Fruit fly (Drosophila melanogaster) whole organism, embryonic: ENCODE data around the gene CG32639.
A peak's percentile ranks its signal among the peaks of the same experiment; 100 is the strongest.

Experiments
- Asciz ChIP-seq: fragments of 200-800 bp; sonication (Bioruptor generic); optimal IDR thresholded peaks from 2 replicates; lab custom pipeline; 2017; ENCODE audit warnings: missing biosample characterization, mild to moderate bottlenecking, missing genetic modification characterization, missing genetic modification reagents
- Atf-2 ChIP-seq: fragments of 200-800 bp; sonication (Bioruptor generic); optimal IDR thresholded peaks from 2 replicates; lab custom pipeline; 2016; ENCODE audit warnings: missing biosample characterization, missing genetic modification characterization
- Atf6 ChIP-seq: fragments of 200-800 bp; sonication (Bioruptor generic); IDR thresholded peaks from 2 replicates; pipeline ENCODE4 v1.3.6; 2022; ENCODE audit warnings: missing biosample characterization, missing genetic modification characterization
- B-H2 ChIP-seq: fragments of 200-800 bp; sonication (Bioruptor generic); optimal IDR thresholded peaks from 2 replicates; lab custom pipeline; 2018; ENCODE audit warnings: missing biosample characterization, mild to moderate bottlenecking, missing genetic modification characterization
- BtbVII ChIP-seq: fragments of 200-800 bp; sonication (Bioruptor generic); optimal IDR thresholded peaks from 3 replicates; lab custom pipeline; 2017; ENCODE audit warnings: missing biosample characterization, mild to moderate bottlenecking, missing genetic modification characterization
- CG10209 ChIP-seq: fragments of 200-800 bp; sonication (Bioruptor generic); optimal IDR thresholded peaks from 3 replicates; lab custom pipeline; 2017; ENCODE audit warnings: missing biosample characterization, mild to moderate bottlenecking, missing genetic modification characterization, missing genetic modification reagents
- CG10267 ChIP-seq: fragments of 200-800 bp; sonication (Bioruptor generic); optimal IDR thresholded peaks from 2 replicates; lab custom pipeline; 2018; ENCODE audit warnings: missing biosample characterization, mild to moderate bottlenecking, missing genetic modification characterization, moderate library complexity
- CG10979 ChIP-seq: fragments of 200-800 bp; sonication (Bioruptor generic); optimal IDR thresholded peaks from 2 replicates; lab custom pipeline; 2018; ENCODE audit warnings: missing biosample characterization, mild to moderate bottlenecking, missing genetic modification characterization, moderate library complexity
- CG11696 ChIP-seq: fragments of 200-800 bp; sonication (Bioruptor generic); IDR thresholded peaks from 2 replicates; pipeline ENCODE4 v1.3.6; 2022; ENCODE audit warnings: missing biosample characterization, missing genetic modification characterization
- CG12219 ChIP-seq: fragments of 200-800 bp; sonication (Bioruptor generic); optimal IDR thresholded peaks from 3 replicates; lab custom pipeline; 2018; ENCODE audit warnings: missing biosample characterization, mild to moderate bottlenecking, missing genetic modification characterization
- CG17568 ChIP-seq: fragments of 200-800 bp; sonication (Bioruptor generic); optimal IDR thresholded peaks from 2 replicates; lab custom pipeline; 2018; ENCODE audit warnings: missing biosample characterization, mild to moderate bottlenecking, missing genetic modification characterization, moderate library complexity
- CG1792 ChIP-seq: fragments of 200-800 bp; sonication (Bioruptor generic); optimal IDR thresholded peaks from 2 replicates; lab custom pipeline; 2016; ENCODE audit warnings: missing biosample characterization, missing genetic modification characterization
- CG18011 ChIP-seq: fragments of 200-800 bp; sonication (Bioruptor generic); optimal IDR thresholded peaks from 2 replicates; lab custom pipeline; 2017; ENCODE audit warnings: missing biosample characterization, missing genetic modification characterization, mild to moderate bottlenecking, moderate library complexity, missing genotype
- CG18599 ChIP-seq: fragments of 200-800 bp; sonication (Bioruptor generic); optimal IDR thresholded peaks from 3 replicates; lab custom pipeline; 2017; ENCODE audit warnings: missing biosample characterization, missing genetic modification characterization, mild to moderate bottlenecking, moderate library complexity, missing genetic modification reagents
- CG2116 ChIP-seq: fragments of 200-800 bp; sonication (Bioruptor generic); optimal IDR thresholded peaks from 3 replicates; lab custom pipeline; 2018; ENCODE audit warnings: missing biosample characterization, mild to moderate bottlenecking, missing genetic modification characterization
- CG30431 ChIP-seq: fragments of 200-800 bp; sonication (Bioruptor generic); optimal IDR thresholded peaks from 2 replicates; lab custom pipeline; 2017; ENCODE audit warnings: missing biosample characterization, missing genetic modification characterization
- CG32767 ChIP-seq: fragments of 200-800 bp; sonication (Bioruptor generic); IDR thresholded peaks from 2 replicates; pipeline ENCODE4 v1.3.6; 2022; ENCODE audit warnings: missing biosample characterization, missing genetic modification characterization
- CG34422 ChIP-seq: fragments of 200-800 bp; sonication (Bioruptor generic); IDR thresholded peaks from 3 replicates; pipeline ENCODE4 v1.3.6; 2022; ENCODE audit warnings: missing biosample characterization, missing genetic modification characterization
- CG3995 ChIP-seq: fragments of 200-800 bp; sonication (Bioruptor generic); optimal IDR thresholded peaks from 3 replicates; lab custom pipeline; 2016; ENCODE audit warnings: missing biosample characterization, missing genetic modification characterization
- CG5953 ChIP-seq: fragments of 200-800 bp; sonication (Bioruptor generic); IDR thresholded peaks from 2 replicates; pipeline ENCODE4 v1.3.6; 2022; ENCODE audit warnings: missing biosample characterization, missing genetic modification characterization
- CG6272 ChIP-seq: fragments of 200-800 bp; sonication (Bioruptor generic); IDR thresholded peaks from 2 replicates; pipeline ENCODE4 v1.3.6; 2022; ENCODE audit warnings: missing biosample characterization, missing genetic modification characterization
- CG7271 ChIP-seq: fragments of 200-800 bp; sonication (Bioruptor generic); optimal IDR thresholded peaks from 2 replicates; lab custom pipeline; 2018; ENCODE audit warnings: missing biosample characterization, mild to moderate bottlenecking, missing genetic modification characterization, moderate library complexity
- CG8924 ChIP-seq: fragments of 200-800 bp; optimal IDR thresholded peaks from 3 replicates; lab custom pipeline; 2019; ENCODE audit warnings: missing biosample characterization, mild to moderate bottlenecking, missing genetic modification characterization, moderate library complexity
- Dad ChIP-seq: fragments of 200-800 bp; sonication (Bioruptor generic); optimal IDR thresholded peaks from 3 replicates; lab custom pipeline; 2016; ENCODE audit warnings: missing biosample characterization, missing genetic modification characterization
- HHEX ChIP-seq: fragments of 200-800 bp; sonication (Bioruptor generic); optimal IDR thresholded peaks from 3 replicates; lab custom pipeline; 2017; ENCODE audit warnings: missing biosample characterization, mild to moderate bottlenecking, missing genetic modification characterization, missing genetic modification reagents
- HLH54F ChIP-seq: fragments of 200-800 bp; sonication (Bioruptor generic); optimal IDR thresholded peaks from 3 replicates; lab custom pipeline; 2016; ENCODE audit warnings: missing biosample characterization, missing genetic modification characterization
- Kr ChIP-seq: fragments of 200-800 bp; sonication (Bioruptor generic); optimal IDR thresholded peaks from 2 replicates; lab custom pipeline; 2017; ENCODE audit warnings: missing biosample characterization, mild to moderate bottlenecking, missing genetic modification characterization
- MTF-1 ChIP-seq: fragments of 200-800 bp; sonication (Bioruptor generic); optimal IDR thresholded peaks from 2 replicates; lab custom pipeline; 2018; ENCODE audit warnings: missing biosample characterization, mild to moderate bottlenecking, missing genetic modification characterization, borderline replicate concordance
- Med ChIP-seq: fragments of 200-800 bp; sonication (Bioruptor generic); peaks from one replicate; lab custom pipeline; 2016; ENCODE audit warnings: missing biosample characterization, missing genetic modification characterization, mild to moderate bottlenecking, inconsistent platforms, moderate library complexity
- Mrtf ChIP-seq: fragments of 200-800 bp; sonication (Bioruptor generic); IDR thresholded peaks from 3 replicates; pipeline ENCODE4 v1.3.6; 2022; ENCODE audit warnings: missing biosample characterization, missing genetic modification characterization
- Opbp ChIP-seq: fragments of 200-800 bp; sonication (Bioruptor generic); IDR thresholded peaks from 3 replicates; pipeline ENCODE4 v1.3.6; 2022; ENCODE audit warnings: missing biosample characterization, missing genetic modification characterization; ENCODE audit not compliant: partially characterized antibody
- Optix ChIP-seq: fragments of 200-800 bp; sonication (Bioruptor generic); IDR thresholded peaks from 3 replicates; pipeline ENCODE4 v1.3.6; 2022; ENCODE audit warnings: missing biosample characterization, missing genetic modification characterization
- Rfx ChIP-seq: fragments of 200-800 bp; sonication (Bioruptor generic); IDR thresholded peaks from 2 replicates; pipeline ENCODE4 v1.3.6; 2022; ENCODE audit warnings: missing biosample characterization, missing genetic modification characterization
- exex ChIP-seq: fragments of 200-800 bp; sonication (Bioruptor generic); optimal IDR thresholded peaks from 4 replicates; lab custom pipeline; 2018; ENCODE audit warnings: missing biosample characterization, mild to moderate bottlenecking, missing genetic modification characterization, moderate library complexity
- eyg ChIP-seq: fragments of 200-800 bp; sonication (Bioruptor generic); optimal IDR thresholded peaks from 3 replicates; lab custom pipeline; 2016; ENCODE audit warnings: missing biosample characterization, missing genetic modification characterization
- gcm2 ChIP-seq: fragments of 200-800 bp; sonication (Bioruptor generic); optimal IDR thresholded peaks from 2 replicates; lab custom pipeline; 2016; ENCODE audit warnings: missing biosample characterization, missing genetic modification characterization
- grn ChIP-seq: fragments of 200-800 bp; sonication (Bioruptor generic); optimal IDR thresholded peaks from 3 replicates; lab custom pipeline; 2017; ENCODE audit warnings: missing biosample characterization, missing genetic modification characterization
- kah ChIP-seq: fragments of 200-800 bp; sonication (Bioruptor generic); optimal IDR thresholded peaks from 2 replicates; lab custom pipeline; 2018; ENCODE audit warnings: missing biosample characterization, mild to moderate bottlenecking, missing genetic modification characterization
- ro ChIP-seq: fragments of 200-800 bp; sonication (Bioruptor generic); IDR thresholded peaks from 2 replicates; pipeline ENCODE4 v1.3.6; 2022; ENCODE audit warnings: missing biosample characterization, missing genetic modification characterization
- shn ChIP-seq: fragments of 200-800 bp; sonication (Bioruptor generic); optimal IDR thresholded peaks from 3 replicates; lab custom pipeline; 2016; ENCODE audit warnings: missing biosample characterization, missing genetic modification characterization
- slou ChIP-seq: fragments of 200-800 bp; sonication (Bioruptor generic); optimal IDR thresholded peaks from 3 replicates; lab custom pipeline; 2016; ENCODE audit warnings: missing biosample characterization, missing genetic modification characterization
- sna ChIP-seq: fragments of 200-800 bp; sonication (Bioruptor generic); IDR thresholded peaks from 2 replicates; pipeline ENCODE4 v1.3.6; 2022; ENCODE audit warnings: missing biosample characterization, missing genetic modification characterization; ENCODE audit not compliant: partially characterized antibody
- tin ChIP-seq: fragments of 200-800 bp; sonication (Bioruptor generic); optimal IDR thresholded peaks from 3 replicates; lab custom pipeline; 2016; ENCODE audit warnings: missing biosample characterization, missing genetic modification characterization
- trh ChIP-seq: fragments of 200-800 bp; sonication (Bioruptor generic); optimal IDR thresholded peaks from 2 replicates; lab custom pipeline; 2016; ENCODE audit warnings: missing biosample characterization, missing genetic modification characterization
- tup ChIP-seq: fragments of 200-800 bp; sonication (Bioruptor generic); optimal IDR thresholded peaks from 2 replicates; lab custom pipeline; 2016; ENCODE audit warnings: missing biosample characterization, mild to moderate bottlenecking, missing genetic modification characterization, moderate library complexity
- zfh1 ChIP-seq: fragments of 200-800 bp; sonication (Bioruptor generic); IDR thresholded peaks from 3 replicates; pipeline ENCODE4 v1.3.6; 2022; ENCODE audit warnings: missing biosample characterization, missing genetic modification characterization

The CG32639 gene

dm6 chrX:13233811-13234737 is 2.3 kb downstream of the CG32639 start (continued):
- peak; percentile 44 for TF ChIP-seq eyg
- peak; percentile 92 for TF ChIP-seq CG8924 (tag; lab: Kevin White, UChicago)
- TF ChIP-seq tup (GFP tag; lab: Kevin White, UChicago), result peak; percentile 38
- TF ChIP-seq zfh1 (GFP tag; lab: Robert Waterston, UW), result peak; percentile 93
- peak; percentile 87 for TF ChIP-seq tin
- TF ChIP-seq Mrtf (GFP tag; lab: Robert Waterston, UW), result peak; percentile 70
- TF ChIP-seq gcm2 (GFP tag; lab: Kevin White, UChicago), result peak; percentile 66
- TF ChIP-seq slou (GFP tag; lab: Kevin White, UChicago), result peak; percentile 77
- TF ChIP-seq Dad, result peak; percentile 87
- peak; percentile 96 for TF ChIP-seq Med
- TF ChIP-seq Atf-2, result peak; percentile 87

- TF ChIP-seq CG6272 (peak; percentile 60), MTF-1 (GFP tag; lab: Kevin White, UChicago) (peak; percentile 15), kah (GFP tag; lab: Kevin White, UChicago) (peak; percentile 27), CG1792 (GFP tag; lab: Kevin White, UChicago) (peak; percentile 52), shn (peak; percentile 50), CG10209 (peak; percentile 72), CG5953 (GFP tag; lab: Robert Waterston, UW) (peak; percentile 79), trh (GFP tag; lab: Kevin White, UChicago) (peak; percentile 42), CG3995 (no peak), HHEX (GFP tag; lab: Kevin White, UChicago) (peak; percentile 81), CG34422 (peak; percentile 77), CG17568 (GFP tag; lab: Kevin White, UChicago) (peak; percentile 60), HLH54F (peak; percentile 51), sna (no peak), CG11696 (GFP tag; lab: Robert Waterston, UW) (peak; percentile 59), Rfx (GFP tag; lab: Robert Waterston, UW) (peak; percentile 79), Asciz (GFP tag; lab: Kevin White, UChicago) (peak; percentile 67), Kr (GFP tag; lab: Kevin White, UChicago) (no peak), Atf6 (GFP tag; lab: Robert Waterston, UW) (peak; percentile 65), exex (no peak), grn (GFP tag; lab: Kevin White, UChicago) (peak; percentile 17), Optix (peak; percentile 77), CG7271 (tag; lab: Kevin White, UChicago) (no peak), CG10267 (tag; lab: Kevin White, UChicago) (peak; percentile 28), CG32767 (peak; percentile 69; the same call in 1 of the 2 replicates), CG18599 (peak; percentile 68), B-H2 (GFP tag; lab: Kevin White, UChicago) (no peak), Opbp (GFP tag; lab: Robert Waterston, UW) (no peak), CG12219 (GFP tag; lab: Kevin White, UChicago) (peak; percentile 65), CG2116 (GFP tag; lab: Kevin White, UChicago) (peak; percentile 14), CG30431 (GFP tag; lab: Kevin White, UChicago) (peak; percentile 59), CG18011 (peak; percentile 1), ro (GFP tag; lab: Robert Waterston, UW) (0 out of 2 replicates have a peak, but pooled peaks have one; percentile 36), BtbVII (GFP tag; lab: Kevin White, UChicago) (peak; percentile 48), CG10979 (tag; lab: Kevin White, UChicago) (peak; percentile 70)
Measured at dm6 chrX:13232406-13233195, 3.8 kb downstream of the CG32639 start.
